Worm (Caenorhabditis elegans) whole organism, young adult: ENCODE data around the gene unc-23.
A peak's percentile ranks its signal among the peaks of the same experiment; 100 is the strongest.

Source experiments
- B0336.3 ChIP-seq: fragments of 200-800 bp; sonication (Bioruptor generic); IDR thresholded peaks from 2 replicates; pipeline ENCODE4 v1.3.6; 2022; ENCODE audit warnings: missing genetic modification characterization, missing compliant biosample characterization
- C06A6.2 ChIP-seq: fragments of 200-800 bp; sonication (Bioruptor generic); conservative IDR thresholded peaks from 2 replicates; pipeline ENCODE4 v1.3.6; 2022; ENCODE audit warnings: missing genetic modification characterization, missing compliant biosample characterization
- F22D6.2 ChIP-seq: sonication (generic microtip); optimal IDR thresholded peaks from 2 replicates; lab custom pipeline; 2016; ENCODE audit warnings: mild to moderate bottlenecking, missing genetic modification characterization, missing compliant biosample characterization
- F33H1.4 ChIP-seq: fragments of 200-800 bp; sonication (Bioruptor generic); IDR thresholded peaks from 2 replicates; pipeline ENCODE4 v1.3.6; 2022; ENCODE audit warnings: missing genetic modification reagents, missing genetic modification characterization, missing compliant biosample characterization
- F49E8.2 ChIP-seq: sonication (generic microtip); optimal IDR thresholded peaks from 3 replicates; lab custom pipeline; 2017; ENCODE audit warnings: missing genetic modification characterization, mild to moderate bottlenecking, missing compliant biosample characterization, antibody characterized with exemption, moderate library complexity; ENCODE audit not compliant: insufficient read depth
- F52B5.7 ChIP-seq: sonication (generic microtip); optimal IDR thresholded peaks from 2 replicates; lab custom pipeline; 2016; ENCODE audit warnings: mild to moderate bottlenecking, missing genetic modification characterization, missing compliant biosample characterization
- F55B11.4 ChIP-seq: sonication (generic microtip); optimal IDR thresholded peaks from 2 replicates; lab custom pipeline; 2016; ENCODE audit warnings: missing compliant biosample characterization, missing genetic modification characterization, borderline replicate concordance; ENCODE audit not compliant: insufficient read depth
- Y53F4B.3 ChIP-seq: fragments of 200-800 bp; sonication (Bioruptor generic); IDR thresholded peaks from 2 replicates; pipeline ENCODE4 v1.3.6; 2022; ENCODE audit warnings: missing genetic modification reagents, missing genetic modification characterization, missing compliant biosample characterization
- Y53G8AR.9 ChIP-seq: fragments of 200-800 bp; sonication (Bioruptor generic); conservative IDR thresholded peaks from 2 replicates; pipeline ENCODE4 v1.3.6; 2022; ENCODE audit warnings: missing genetic modification reagents, missing genetic modification characterization, missing compliant biosample characterization
- ama-1 ChIP-seq, 3 experiments: fragments of 150-350 bp in 1 of 3; sonication (generic microtip) in 2 of 3; optimal IDR thresholded peaks; 2 replicates each; lab custom pipeline; 2014 to 2018; ENCODE audit warnings: missing biosample characterization in 2 of 3, missing genetic modification characterization in 2 of 3, missing genetic modification reagents in 2 of 3
- attf-5 ChIP-seq: fragments of 200-800 bp; sonication (Bioruptor generic); optimal IDR thresholded peaks from 2 replicates; lab custom pipeline; 2018; ENCODE audit warnings: mild to moderate bottlenecking, missing genetic modification characterization, missing compliant biosample characterization
- attf-6 ChIP-seq: fragments of 200-800 bp; sonication (Bioruptor generic); IDR thresholded peaks from 2 replicates; pipeline ENCODE4 v1.3.6; 2022; ENCODE audit warnings: missing genetic modification reagents, missing genetic modification characterization, missing compliant biosample characterization
- cebp-1 ChIP-seq, 2 experiments: fragments of 200-800 bp in 1 of 2; sonication (Bioruptor generic) in 1 of 2; sonication (generic microtip) in 1 of 2; IDR thresholded peaks in 1 of 2; optimal IDR thresholded peaks in 1 of 2; 2 replicates each; pipeline versions ENCODE4 v1.3.6 to Lab custom; 2017 to 2022; ENCODE audit warnings: missing compliant biosample characterization in 2 of 2, missing genetic modification characterization in 2 of 2, mild to moderate bottlenecking in 1 of 2, missing genetic modification reagents in 1 of 2, moderate library complexity in 1 of 2
- cebp-2 ChIP-seq: fragments of 200-800 bp; sonication (Bioruptor generic); IDR thresholded peaks from 2 replicates; pipeline ENCODE4 v1.3.6; 2022; ENCODE audit warnings: missing genetic modification characterization, missing compliant biosample characterization
- ceh-27 ChIP-seq: fragments of 200-800 bp; sonication (Bioruptor generic); optimal IDR thresholded peaks from 2 replicates; lab custom pipeline; 2018; ENCODE audit warnings: mild to moderate bottlenecking, missing genetic modification characterization, moderate library complexity, missing compliant biosample characterization
- die-1 ChIP-seq: sonication (generic microtip); optimal IDR thresholded peaks from 2 replicates; lab custom pipeline; 2016; ENCODE audit warnings: missing genotype, mild to moderate bottlenecking, missing genetic modification characterization, missing compliant biosample characterization
- egl-18 ChIP-seq: fragments of 200-800 bp; sonication (Bioruptor generic); IDR thresholded peaks from 2 replicates; pipeline ENCODE4 v1.3.6; 2022; ENCODE audit warnings: missing genetic modification reagents, missing genetic modification characterization, missing compliant biosample characterization
- fkh-3 ChIP-seq: sonication (generic microtip); optimal IDR thresholded peaks from 2 replicates; lab custom pipeline; 2016; ENCODE audit warnings: mild to moderate bottlenecking, missing genetic modification characterization, missing compliant biosample characterization
- gei-17 ChIP-seq: fragments of 200-800 bp; sonication (Bioruptor generic); optimal IDR thresholded peaks from 2 replicates; lab custom pipeline; 2018; ENCODE audit warnings: mild to moderate bottlenecking, missing genetic modification characterization, missing compliant biosample characterization
- hlh-12 ChIP-seq: sonication (generic microtip); optimal IDR thresholded peaks from 2 replicates; lab custom pipeline; 2016; ENCODE audit warnings: missing genetic modification characterization, missing compliant biosample characterization
- hmg-20 ChIP-seq: fragments of 200-800 bp; sonication (Bioruptor generic); IDR thresholded peaks from 2 replicates; pipeline ENCODE4 v1.3.6; 2022; ENCODE audit warnings: missing genetic modification reagents, missing genetic modification characterization, missing compliant biosample characterization
- hsf-1 ChIP-seq: fragments of 200-800 bp; sonication (Bioruptor generic); IDR thresholded peaks from 2 replicates; pipeline ENCODE4 v1.3.6; 2022; ENCODE audit warnings: missing genetic modification reagents, missing genetic modification characterization, missing compliant biosample characterization
- lag-1 ChIP-seq: fragments of 200-800 bp; sonication (Bioruptor generic); IDR thresholded peaks from 2 replicates; pipeline ENCODE4 v1.3.6; 2022; ENCODE audit warnings: missing genetic modification reagents, missing genetic modification characterization, missing compliant biosample characterization
- let-607 ChIP-seq, 2 experiments: fragments of 200-800 bp in 1 of 2; sonication (Bioruptor generic) in 1 of 2; sonication (generic microtip) in 1 of 2; optimal IDR thresholded peaks; 2 replicates each; lab custom pipeline; 2016 to 2018; ENCODE audit warnings: mild to moderate bottlenecking in 2 of 2, missing compliant biosample characterization in 2 of 2, missing genetic modification characterization in 2 of 2, moderate library complexity in 2 of 2, missing genotype in 1 of 2
- lin-40 ChIP-seq: sonication (generic microtip); optimal IDR thresholded peaks from 2 replicates; lab custom pipeline; 2016; ENCODE audit warnings: missing genetic modification characterization, mild to moderate bottlenecking, missing compliant biosample characterization, missing genotype, missing genetic modification reagents
- lin-54 ChIP-seq: fragments of 200-800 bp; sonication (Bioruptor generic); optimal IDR thresholded peaks from 2 replicates; lab custom pipeline; 2018; ENCODE audit warnings: mild to moderate bottlenecking, missing genetic modification characterization, missing compliant biosample characterization
- madf-10 ChIP-seq: sonication (generic microtip); optimal IDR thresholded peaks from 2 replicates; lab custom pipeline; 2016; ENCODE audit warnings: mild to moderate bottlenecking, missing genetic modification characterization, missing compliant biosample characterization
- madf-6 ChIP-seq: fragments of 200-800 bp; sonication (Bioruptor generic); IDR thresholded peaks from 2 replicates; pipeline ENCODE4 v1.3.6; 2022; ENCODE audit warnings: missing genetic modification reagents, missing genetic modification characterization, missing compliant biosample characterization
- madf-8 ChIP-seq: fragments of 200-800 bp; sonication (Bioruptor generic); conservative IDR thresholded peaks from 2 replicates; pipeline ENCODE4 v1.3.6; 2022; ENCODE audit warnings: missing genetic modification reagents, missing genetic modification characterization, missing compliant biosample characterization
- mxl-1 ChIP-seq: sonication (generic microtip); optimal IDR thresholded peaks from 2 replicates; lab custom pipeline; 2016; ENCODE audit warnings: missing genetic modification characterization, missing compliant biosample characterization
- nhr-179 ChIP-seq: sonication (generic microtip); optimal IDR thresholded peaks from 2 replicates; lab custom pipeline; 2016; ENCODE audit warnings: mild to moderate bottlenecking, missing genetic modification characterization, missing compliant biosample characterization
- nhr-80 ChIP-seq: sonication (generic microtip); optimal IDR thresholded peaks from 2 replicates; lab custom pipeline; 2016; ENCODE audit warnings: missing genetic modification characterization, missing compliant biosample characterization
- nhr-90 ChIP-seq: sonication (generic microtip); optimal IDR thresholded peaks from 2 replicates; lab custom pipeline; 2016; ENCODE audit warnings: missing genotype, mild to moderate bottlenecking, missing genetic modification characterization, missing compliant biosample characterization
- snpc-3.4 ChIP-seq: sonication (generic microtip); optimal IDR thresholded peaks from 2 replicates; lab custom pipeline; 2017; ENCODE audit warnings: missing genetic modification characterization, mild to moderate bottlenecking, missing compliant biosample characterization, antibody characterized with exemption, moderate library complexity, missing genotype, missing genetic modification reagents
- snpc-4 ChIP-seq, 5 experiments: fragments of 150-350 bp in 1 of 5; sonication (generic microtip) in 4 of 5; optimal IDR thresholded peaks; 2 replicates each; lab custom pipeline; 2014 to 2018; ENCODE audit warnings: missing genetic modification characterization in 5 of 5, missing biosample characterization in 3 of 5, antibody characterized with exemption in 2 of 5, mild to moderate bottlenecking in 2 of 5, missing compliant biosample characterization in 2 of 5, missing genotype in 2 of 5, moderate library complexity in 2 of 5, missing genetic modification reagents in 1 of 5
- ztf-26 ChIP-seq: sonication (generic microtip); optimal IDR thresholded peaks from 2 replicates; lab custom pipeline; 2017; ENCODE audit warnings: missing genetic modification characterization, missing compliant biosample characterization

unc-23 gene

DNA sequence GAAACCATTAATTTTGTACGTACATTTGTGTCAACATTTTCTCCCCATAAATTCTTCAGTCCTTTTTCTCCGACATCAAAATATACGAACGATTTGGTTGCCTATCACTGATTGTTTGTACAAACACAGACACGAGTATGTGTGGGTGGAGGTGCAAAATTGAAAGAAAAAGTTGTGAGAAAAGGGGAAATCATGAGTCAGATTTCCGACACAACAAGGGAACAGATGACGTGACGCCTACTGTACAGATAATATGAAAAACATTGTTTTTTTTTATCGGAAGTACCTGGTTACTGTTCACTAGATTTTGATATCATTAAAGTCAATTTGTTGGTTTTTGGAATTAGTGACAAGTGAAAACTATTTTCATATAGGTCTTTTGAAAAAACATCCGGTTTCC is 1.9 kb upstream of the unc-23 start:
- TF ChIP-seq F49E8.2 (tag; lab: Kevin White, UChicago): no peak
- TF ChIP-seq Y53G8AR.9: no peak
- TF ChIP-seq attf-5 (GFP tag; lab: Kevin White, UChicago): no peak
- no peak for TF ChIP-seq B0336.3 (GFP tag; lab: Robert Waterston, UW)
- TF ChIP-seq F55B11.4: no peak
- no peak for TF ChIP-seq hsf-1 (GFP tag; lab: Robert Waterston, UW)
- TF ChIP-seq gei-17 (GFP tag; lab: Kevin White, UChicago): no peak
- no peak for TF ChIP-seq egl-18
- TF ChIP-seq F52B5.7: no peak
- no peak for TF ChIP-seq let-607 (tag; optimal IDR thresholded peaks at IDR 0.05; lab: Kevin White, UChicago)
- TF ChIP-seq snpc-3.4: no peak
- no peak for TF ChIP-seq fkh-3 (tag; lab: Kevin White, UChicago)
- no peak for TF ChIP-seq madf-6 (GFP tag; lab: Robert Waterston, UW)
- no peak for TF ChIP-seq Y53F4B.3 (GFP tag; lab: Robert Waterston, UW)
- TF ChIP-seq, all 124 proteins: peak for 0

DNA sequence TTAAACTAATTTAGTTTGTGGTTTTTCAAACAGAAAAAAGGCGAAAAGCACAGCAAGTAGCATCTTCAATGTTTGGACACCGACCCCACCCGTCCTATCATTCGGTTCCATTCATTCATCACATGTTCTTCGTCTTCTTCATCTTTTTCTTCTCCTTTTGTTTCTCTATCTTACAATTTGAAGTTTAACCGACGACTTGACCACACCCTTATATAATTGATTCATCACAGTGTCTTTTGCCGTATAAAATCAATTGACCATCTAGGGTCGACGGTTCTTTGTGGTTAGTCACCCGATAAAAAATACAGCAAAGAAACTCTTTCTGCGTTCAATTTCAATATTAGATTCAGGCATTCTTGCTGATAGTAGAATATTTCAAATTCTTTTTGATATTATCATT is 1.1 kb upstream of the unc-23 start:
- TF ChIP-seq attf-6 (GFP tag; lab: Robert Waterston, UW) (0 out of 2 replicates have a peak, but pooled peaks have one; percentile 16), die-1 (no peak), hmg-20 (GFP tag; lab: Robert Waterston, UW) (no peak), nhr-90 (tag; lab: Kevin White, UChicago) (no peak), ztf-26 (tag; lab: Kevin White, UChicago) (peak; percentile 18), nhr-80 (tag; lab: Kevin White, UChicago) (peak; percentile 24), B0336.3 (GFP tag; lab: Robert Waterston, UW) (no peak), mxl-1 (tag; lab: Kevin White, UChicago) (no peak), madf-10 (no peak), nhr-179 (tag; lab: Kevin White, UChicago) (no peak), C06A6.2 (GFP tag; lab: Robert Waterston, UW) (0 out of 2 replicates have a peak, but pooled peaks have one; percentile 9), hlh-12 (tag; lab: Kevin White, UChicago) (no peak), attf-5 (GFP tag; lab: Kevin White, UChicago) (peak; percentile 15), ama-1 (optimal IDR thresholded peaks at IDR 0.05; lab: Kevin White, UChicago) (peak; percentile 29), ama-1 (GFP tag; optimal IDR thresholded peaks at IDR 0.05; lab: Kevin White, UChicago) (no peak), lin-54 (GFP tag; lab: Kevin White, UChicago) (peak; percentile 5), F22D6.2 (no peak), snpc-4 (GFP tag; optimal IDR thresholded peaks at IDR 0.05; lab: Kevin White, UChicago) (no peak), snpc-4 (tag; optimal IDR thresholded peaks at IDR 0.05; lab: Kevin White, UChicago) (no peak), F33H1.4 (GFP tag; lab: Robert Waterston, UW) (no peak), ceh-27 (GFP tag; lab: Kevin White, UChicago) (no peak), lag-1 (GFP tag; lab: Robert Waterston, UW) (no peak), cebp-2 (GFP tag; lab: Robert Waterston, UW) (no peak), lin-40 (tag; lab: Kevin White, UChicago) (peak; percentile 18), cebp-1 (GFP tag; IDR thresholded peaks at IDR 0.05; lab: Robert Waterston, UW) (no peak), cebp-1 (tag; optimal IDR thresholded peaks at IDR 0.05; lab: Kevin White, UChicago) (peak; percentile 15), madf-8 (no peak)
